Fruit fly (Drosophila melanogaster): ENCODE data around the gene CG12811.

dm6 chr3R:10078468-10079143 is 30.0 kb upstream of the CG12811 start:
- TF ChIP-seq CG9139 (GFP tag; optimal IDR thresholded peaks at IDR 0.05) (no peak), ss (GFP tag; optimal IDR thresholded peaks at IDR 0.05) (no peak), CG11762 (GFP tag; optimal IDR thresholded peaks at IDR 0.05; ENCODE audit: insufficient read depth) (no peak), Hr39 (GFP tag; optimal IDR thresholded peaks at IDR 0.05) (no peak), CG6276 (GFP tag; optimal IDR thresholded peaks at IDR 0.05) (no peak), CG6163 (GFP tag; IDR thresholded peaks at IDR 0.05) (no peak), CG6854 (GFP tag; optimal IDR thresholded peaks at IDR 0.05) (no peak), Eip78C (GFP tag) (no peak), CG3919 (GFP tag; optimal IDR thresholded peaks at IDR 0.05) (no peak), CG31627 (GFP tag; optimal IDR thresholded peaks at IDR 0.05) (no peak), CG16779 (tag; optimal IDR thresholded peaks at IDR 0.05) (no peak), Blimp-1 (GFP tag; optimal IDR thresholded peaks at IDR 0.05) (no peak), fkh (GFP tag; optimal IDR thresholded peaks at IDR 0.05) (no peak), CG7368 (GFP tag; optimal IDR thresholded peaks at IDR 0.05) (no peak)
